Worm (Caenorhabditis elegans): ENCODE results near the gene Y38C1AA.6.

Gene Y38C1AA.6

DNA sequence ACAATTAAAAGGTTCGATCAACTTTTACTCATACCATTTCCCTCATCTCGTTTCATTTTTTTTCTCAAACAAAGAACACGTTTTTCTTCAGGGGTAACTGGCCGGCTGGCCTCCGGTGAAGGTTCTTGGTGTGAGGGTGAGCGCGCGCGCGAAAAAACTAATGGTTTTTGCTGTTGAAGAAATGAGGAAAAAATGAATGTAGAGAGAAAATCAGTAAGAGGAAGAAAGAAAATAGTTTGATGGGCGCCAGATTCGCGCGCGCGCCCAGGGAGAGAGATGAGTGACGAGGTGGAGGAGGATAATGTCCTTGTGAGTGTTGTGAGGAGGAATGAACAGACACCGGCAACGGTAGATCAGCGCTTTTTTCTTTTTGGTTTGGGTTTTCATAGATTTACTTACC is 8.4 kb downstream of the Y38C1AA.6 start:
- TF ChIP-seq nhr-20 (tag; optimal IDR thresholded peaks at IDR 0.05), result peak; percentile 12
- peak in 1 of 3 experiments; percentile 38 for TF ChIP-seq dpl-1 (GFP tag; optimal IDR thresholded peaks at IDR 0.05)
- peak in 1 of 3 experiments; percentile 10 for TF ChIP-seq ceh-82 (tag; optimal IDR thresholded peaks at IDR 0.05)
- TF ChIP-seq snu-23 (GFP tag; optimal IDR thresholded peaks at IDR 0.05), result peak; percentile 33
- TF ChIP-seq mep-1 (tag; optimal IDR thresholded peaks at IDR 0.05), result peak; percentile 31
- no peak for TF ChIP-seq pag-3 (tag; optimal IDR thresholded peaks at IDR 0.05; ENCODE audit: borderline replicate concordance, insufficient read depth)
- TF ChIP-seq Y116A8C.19 (tag; optimal IDR thresholded peaks at IDR 0.05; ENCODE audit: borderline replicate concordance), result no peak
- no peak for TF ChIP-seq nhr-47 (tag; optimal IDR thresholded peaks at IDR 0.05)
- TF ChIP-seq nhr-11 (tag; optimal IDR thresholded peaks at IDR 0.05), result no peak
- peak; percentile 74 for TF ChIP-seq lin-14 (GFP tag; optimal IDR thresholded peaks at IDR 0.05)
- TF ChIP-seq hlh-4 (tag; optimal IDR thresholded peaks at IDR 0.05), result no peak
- TF ChIP-seq blmp-1 (tag; optimal IDR thresholded peaks at IDR 0.05), result peak; percentile 89
- TF ChIP-seq lin-35 (GFP tag; optimal IDR thresholded peaks at IDR 0.05), result peak in 1 of 2 experiments; percentile 40
- no peak for TF ChIP-seq fos-1 (tag; optimal IDR thresholded peaks at IDR 0.05)

DNA sequence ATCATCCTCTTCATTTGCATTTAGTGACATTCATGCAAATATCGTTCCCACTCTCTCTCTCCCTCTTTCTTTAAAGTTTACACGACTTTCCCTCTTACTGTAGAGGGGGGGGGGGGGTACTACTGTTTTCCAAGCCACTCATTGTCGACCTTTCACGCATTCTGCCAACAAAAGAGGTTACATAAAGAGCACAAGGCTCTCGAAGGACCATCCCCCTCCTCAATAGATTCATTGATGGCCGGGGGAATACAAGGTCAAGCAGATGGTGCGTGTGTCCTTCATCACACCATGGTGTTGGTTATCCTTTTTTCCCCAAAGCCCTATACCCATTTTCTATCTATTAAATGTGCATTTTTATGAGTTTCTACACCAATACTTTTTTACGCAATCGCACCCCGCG is 10.4 kb downstream of the Y38C1AA.6 start:
- TF ChIP-seq fkh-10 (GFP tag; optimal IDR thresholded peaks at IDR 0.05), result no peak
- no peak for TF ChIP-seq fos-1 (tag; optimal IDR thresholded peaks at IDR 0.05)
- no peak for TF ChIP-seq elt-2 (tag; optimal IDR thresholded peaks at IDR 0.05)
- no peak for TF ChIP-seq nhr-76 (tag; optimal IDR thresholded peaks at IDR 0.05)
- no peak for TF ChIP-seq elt-3 (tag; optimal IDR thresholded peaks at IDR 0.05)
- TF ChIP-seq lin-15B (tag; optimal IDR thresholded peaks at IDR 0.05), result no peak
- TF ChIP-seq nhr-90 (tag; optimal IDR thresholded peaks at IDR 0.05; ENCODE audit: poor library complexity), result no peak
- TF ChIP-seq dsc-1 (tag; optimal IDR thresholded peaks at IDR 0.05), result no peak
- no peak for TF ChIP-seq sptf-1 (tag; optimal IDR thresholded peaks at IDR 0.05)
- TF ChIP-seq mdl-1 (tag; optimal IDR thresholded peaks at IDR 0.05), result no peak
- no peak for TF ChIP-seq aha-1 (tag; optimal IDR thresholded peaks at IDR 0.05)
- no peak for TF ChIP-seq ces-1 (GFP tag; optimal IDR thresholded peaks at IDR 0.05)
- TF ChIP-seq ceh-88 (GFP tag; IDR thresholded peaks at IDR 0.05), result no peak
- no peak for TF ChIP-seq pqm-1 (tag; optimal IDR thresholded peaks at IDR 0.05)
- no peak for TF ChIP-seq nhr-85 (tag)

DNA sequence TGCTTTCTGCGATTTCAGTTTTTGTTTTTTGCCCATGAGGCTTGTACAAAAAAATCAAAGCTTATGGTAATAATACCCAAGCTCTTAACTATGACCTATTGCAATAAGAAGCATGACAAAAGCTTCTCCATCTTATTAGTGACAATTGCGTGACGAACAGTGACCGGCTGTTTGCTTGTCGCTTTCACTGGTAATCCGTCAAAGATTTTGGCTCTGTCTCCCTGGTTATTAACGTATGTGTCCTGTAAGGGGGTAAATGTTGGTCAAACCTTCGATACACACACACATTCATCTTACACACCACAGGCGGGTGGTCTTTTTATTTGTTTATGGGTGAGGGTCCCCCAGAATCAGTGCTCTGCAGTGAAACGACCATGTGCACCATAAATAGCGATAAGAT is 11.5 kb downstream of the Y38C1AA.6 start:
- TF ChIP-seq fkh-4 (tag; optimal IDR thresholded peaks at IDR 0.05; ENCODE audit: borderline replicate concordance) (no peak), nhr-20 (tag; optimal IDR thresholded peaks at IDR 0.05) (no peak), swsn-7 (tag; optimal IDR thresholded peaks at IDR 0.05) (no peak), snpc-4 (tag; optimal IDR thresholded peaks at IDR 0.05) (no peak), nhr-19 (GFP tag; conservative IDR thresholded peaks at IDR 0.05) (no peak), Y116A8C.19 (tag; optimal IDR thresholded peaks at IDR 0.05; ENCODE audit: borderline replicate concordance) (no peak), rnt-1 (tag; optimal IDR thresholded peaks at IDR 0.05) (no peak), mab-9 (GFP tag; IDR thresholded peaks at IDR 0.05) (no peak), ztf-4 (tag; optimal IDR thresholded peaks at IDR 0.05) (no peak), F16B12.6 (tag; optimal IDR thresholded peaks at IDR 0.05) (no peak), nhr-85 (tag) (peak; percentile 60), nhr-28 (tag; optimal IDR thresholded peaks at IDR 0.05) (no peak), dpl-1 (GFP tag; optimal IDR thresholded peaks at IDR 0.05) (no peak), fos-1 (tag; optimal IDR thresholded peaks at IDR 0.05) (no peak), skn-1 (tag; optimal IDR thresholded peaks at IDR 0.05) (no peak), grh-1 (GFP tag; IDR thresholded peaks at IDR 0.05) (no peak), elt-3 (tag; optimal IDR thresholded peaks at IDR 0.05) (no peak), tbx-2 (tag; optimal IDR thresholded peaks at IDR 0.05) (peak; percentile 22), lin-14 (GFP tag; optimal IDR thresholded peaks at IDR 0.05) (no peak), ceh-90 (tag; optimal IDR thresholded peaks at IDR 0.05) (no peak), blmp-1 (tag; optimal IDR thresholded peaks at IDR 0.05) (peak; percentile 36), ztf-11 (tag; optimal IDR thresholded peaks at IDR 0.05) (peak in 1 of 2 experiments; percentile 37), pag-3 (tag; optimal IDR thresholded peaks at IDR 0.05; ENCODE audit: borderline replicate concordance, insufficient read depth) (no peak), lin-35 (GFP tag; optimal IDR thresholded peaks at IDR 0.05) (no peak)

Measured in whole organism, L1 larva.